Worm (Caenorhabditis elegans) whole organism, L2 larva: ENCODE data around the gene F47C12.7.

Experiments used
- C34F6.9 ChIP-seq: fragments of 150-350 bp; optimal IDR thresholded peaks from 2 replicates; lab custom pipeline; 2014; ENCODE audit warnings: missing biosample characterization, missing genetic modification characterization
- F13H6.1 ChIP-seq: sonication (generic microtip); optimal IDR thresholded peaks from 2 replicates; lab custom pipeline; 2016; ENCODE audit warnings: missing genetic modification characterization, missing compliant biosample characterization
- ZK546.5 ChIP-seq: sonication (generic microtip); optimal IDR thresholded peaks from 2 replicates; lab custom pipeline; 2017; ENCODE audit warnings: missing biosample characterization, missing genetic modification characterization
- alr-1 ChIP-seq: fragments of 150-350 bp; optimal IDR thresholded peaks from 2 replicates; lab custom pipeline; 2014; ENCODE audit warnings: missing biosample characterization, missing genetic modification characterization
- aly-2 ChIP-seq: fragments of 150-350 bp; optimal IDR thresholded peaks from 2 replicates; lab custom pipeline; 2014; ENCODE audit warnings: missing biosample characterization, missing genetic modification characterization
- ama-1 ChIP-seq: fragments of 150-350 bp; optimal IDR thresholded peaks from 2 replicates; lab custom pipeline; 2018; ENCODE audit warnings: inconsistent platforms
- blmp-1 ChIP-seq: sonication (generic microtip); optimal IDR thresholded peaks from 2 replicates; lab custom pipeline; 2017; ENCODE audit warnings: missing genetic modification characterization, mild to moderate bottlenecking, missing compliant biosample characterization, antibody characterized with exemption, moderate library complexity; ENCODE audit not compliant: insufficient read depth
- ceh-16 ChIP-seq: fragments of 150-350 bp; optimal IDR thresholded peaks from 2 replicates; lab custom pipeline; 2014; ENCODE audit warnings: missing biosample characterization, missing genetic modification characterization
- crh-2 ChIP-seq: sonication (generic microtip); optimal IDR thresholded peaks from 2 replicates; lab custom pipeline; 2017; ENCODE audit warnings: missing biosample characterization, missing genetic modification characterization
- egl-27 ChIP-seq: sonication (generic microtip); optimal IDR thresholded peaks from 3 replicates; lab custom pipeline; 2017; ENCODE audit warnings: missing biosample characterization, missing genetic modification reagents, missing genetic modification characterization
- elt-1 ChIP-seq: fragments of 150-350 bp; optimal IDR thresholded peaks from 2 replicates; lab custom pipeline; 2014; ENCODE audit warnings: missing biosample characterization, missing genetic modification characterization
- elt-3 ChIP-seq: sonication (generic microtip); optimal IDR thresholded peaks from 2 replicates; lab custom pipeline; 2017; ENCODE audit warnings: missing biosample characterization, missing genetic modification characterization
- fos-1 ChIP-seq: fragments of 150-350 bp; optimal IDR thresholded peaks from 2 replicates; lab custom pipeline; 2014; ENCODE audit warnings: missing biosample characterization, missing genetic modification characterization
- gmeb-1 ChIP-seq: fragments of 150-350 bp; optimal IDR thresholded peaks from 2 replicates; lab custom pipeline; 2014; ENCODE audit warnings: missing biosample characterization, missing genetic modification characterization
- lin-11 ChIP-seq: fragments of 150-350 bp; sonication (generic microtip); optimal IDR thresholded peaks from 2 replicates; lab custom pipeline; 2014; ENCODE audit warnings: missing biosample characterization, missing genetic modification characterization, inconsistent platforms, mixed read lengths
- lin-13 ChIP-seq: fragments of 150-350 bp; optimal IDR thresholded peaks from 2 replicates; lab custom pipeline; 2014; ENCODE audit warnings: missing biosample characterization, missing genetic modification reagents, missing genetic modification characterization
- lin-39 ChIP-seq: fragments of 150-350 bp; optimal IDR thresholded peaks from 2 replicates; lab custom pipeline; 2014; ENCODE audit warnings: missing biosample characterization, missing genetic modification reagents, missing genetic modification characterization
- lsy-2 ChIP-seq, 2 experiments: fragments of 150-350 bp in 1 of 2; sonication (generic microtip) in 1 of 2; optimal IDR thresholded peaks; 2 replicates each; lab custom pipeline; 2014 to 2017; ENCODE audit warnings: missing biosample characterization in 2 of 2, missing genetic modification characterization in 2 of 2
- mab-5 ChIP-seq: fragments of 150-350 bp; optimal IDR thresholded peaks from 2 replicates; lab custom pipeline; 2014; ENCODE audit warnings: missing biosample characterization, missing genetic modification characterization
- mbf-1 ChIP-seq: sonication (generic microtip); optimal IDR thresholded peaks from 2 replicates; lab custom pipeline; 2017; ENCODE audit warnings: missing biosample characterization, missing genetic modification characterization
- mdl-1 ChIP-seq, 2 experiments: fragments of 150-350 bp in 1 of 2; sonication (generic microtip) in 1 of 2; optimal IDR thresholded peaks; 2 replicates each; lab custom pipeline; 2017; ENCODE audit warnings: missing biosample characterization in 2 of 2, missing genetic modification characterization in 2 of 2
- nhr-10 ChIP-seq: sonication (generic microtip); optimal IDR thresholded peaks from 2 replicates; lab custom pipeline; 2017; ENCODE audit warnings: missing biosample characterization, missing genetic modification characterization
- nhr-11 ChIP-seq: fragments of 150-350 bp; optimal IDR thresholded peaks from 2 replicates; lab custom pipeline; 2014; ENCODE audit warnings: missing biosample characterization, missing genetic modification characterization
- nhr-12 ChIP-seq: fragments of 150-350 bp; optimal IDR thresholded peaks from 2 replicates; lab custom pipeline; 2014; ENCODE audit warnings: missing biosample characterization, missing genetic modification characterization
- nhr-129 ChIP-seq: fragments of 150-350 bp; optimal IDR thresholded peaks from 2 replicates; lab custom pipeline; 2014; ENCODE audit warnings: missing biosample characterization, missing genetic modification characterization
- nhr-23 ChIP-seq: fragments of 150-350 bp; optimal IDR thresholded peaks from 2 replicates; lab custom pipeline; 2014; ENCODE audit warnings: missing biosample characterization, missing genetic modification reagents, missing genetic modification characterization
- nhr-237 ChIP-seq: fragments of 150-350 bp; optimal IDR thresholded peaks from 2 replicates; lab custom pipeline; 2014; ENCODE audit warnings: missing biosample characterization, missing genetic modification characterization
- nhr-25 ChIP-seq: fragments of 150-350 bp; sonication (generic microtip); optimal IDR thresholded peaks from 3 replicates; lab custom pipeline; 2014; ENCODE audit warnings: missing biosample characterization, missing genetic modification characterization
- nhr-6 ChIP-seq: fragments of 150-350 bp; optimal IDR thresholded peaks from 2 replicates; lab custom pipeline; 2014; ENCODE audit warnings: missing biosample characterization, missing genetic modification characterization
- sem-4 ChIP-seq: fragments of 150-350 bp; optimal IDR thresholded peaks from 2 replicates; lab custom pipeline; 2014; ENCODE audit warnings: missing biosample characterization, missing genetic modification reagents, missing genetic modification characterization
- skn-1 ChIP-seq: sonication (generic microtip); optimal IDR thresholded peaks from 2 replicates; lab custom pipeline; 2017; ENCODE audit warnings: missing biosample characterization, missing genetic modification characterization
- sma-3 ChIP-seq: sonication (generic microtip); optimal IDR thresholded peaks from 2 replicates; lab custom pipeline; 2016; ENCODE audit warnings: missing genetic modification reagents, missing genetic modification characterization, missing compliant biosample characterization
- sma-9 ChIP-seq, 2 experiments: fragments of 150-350 bp in 1 of 2; sonication (generic microtip) in 1 of 2; optimal IDR thresholded peaks; 2 replicates each; lab custom pipeline; 2014 to 2016; ENCODE audit warnings: missing genetic modification characterization in 2 of 2, mild to moderate bottlenecking in 1 of 2, missing biosample characterization in 1 of 2, missing compliant biosample characterization in 1 of 2, missing genetic modification reagents in 1 of 2, moderate library complexity in 1 of 2
- snpc-4 ChIP-seq: fragments of 150-350 bp; optimal IDR thresholded peaks from 2 replicates; lab custom pipeline; 2014; ENCODE audit warnings: missing biosample characterization, missing genetic modification characterization
- unc-55 ChIP-seq: fragments of 150-350 bp; sonication (generic microtip); optimal IDR thresholded peaks from 3 replicates; lab custom pipeline; 2014; ENCODE audit warnings: missing biosample characterization, missing genetic modification reagents, missing genetic modification characterization
- unc-62 ChIP-seq: fragments of 150-350 bp; optimal IDR thresholded peaks from 2 replicates; lab custom pipeline; 2014; ENCODE audit warnings: missing biosample characterization, missing genetic modification reagents, missing genetic modification characterization
- zag-1 ChIP-seq: fragments of 150-350 bp; optimal IDR thresholded peaks from 2 replicates; lab custom pipeline; 2014; ENCODE audit warnings: missing biosample characterization, missing genetic modification characterization
- ztf-1 ChIP-seq: fragments of 200-800 bp; sonication (Bioruptor generic); conservative IDR thresholded peaks from 2 replicates; pipeline ENCODE4 v1.3.6; 2022; ENCODE audit warnings: missing genetic modification characterization, missing compliant biosample characterization
- ztf-11 ChIP-seq: sonication (generic microtip); optimal IDR thresholded peaks from 2 replicates; lab custom pipeline; 2017; ENCODE audit warnings: missing biosample characterization, missing genetic modification characterization
- ztf-4 ChIP-seq: fragments of 150-350 bp; optimal IDR thresholded peaks from 2 replicates; lab custom pipeline; 2014; ENCODE audit warnings: missing biosample characterization, missing genetic modification characterization

F47C12.7 gene

ce11 chrIV:4009923-4010322 lies 14.6 kb upstream of the F47C12.7 start:
- TF ChIP-seq nhr-12 = no peak
- TF ChIP-seq sma-9 (GFP tag; optimal IDR thresholded peaks at IDR 0.05; lab: Kevin White, UChicago) = no peak
- no peak for TF ChIP-seq sma-9 (tag; optimal IDR thresholded peaks at IDR 0.05; lab: Kevin White, UChicago)
- TF ChIP-seq zag-1 (tag; lab: Kevin White, UChicago) = no peak
- TF ChIP-seq fos-1 (tag; lab: Kevin White, UChicago) = no peak
- no peak for TF ChIP-seq F13H6.1
- TF ChIP-seq lin-13 (GFP tag; lab: Kevin White, UChicago) = no peak
- no peak for TF ChIP-seq ZK546.5
- no peak for TF ChIP-seq snpc-4

- TF ChIP-seq alr-1 (tag; lab: Kevin White, UChicago) (no peak), blmp-1 (peak; percentile 65)
These were observed 13.2 kb upstream of the F47C12.7 start for ce11 chrIV:4008440-4008839.

DNA sequence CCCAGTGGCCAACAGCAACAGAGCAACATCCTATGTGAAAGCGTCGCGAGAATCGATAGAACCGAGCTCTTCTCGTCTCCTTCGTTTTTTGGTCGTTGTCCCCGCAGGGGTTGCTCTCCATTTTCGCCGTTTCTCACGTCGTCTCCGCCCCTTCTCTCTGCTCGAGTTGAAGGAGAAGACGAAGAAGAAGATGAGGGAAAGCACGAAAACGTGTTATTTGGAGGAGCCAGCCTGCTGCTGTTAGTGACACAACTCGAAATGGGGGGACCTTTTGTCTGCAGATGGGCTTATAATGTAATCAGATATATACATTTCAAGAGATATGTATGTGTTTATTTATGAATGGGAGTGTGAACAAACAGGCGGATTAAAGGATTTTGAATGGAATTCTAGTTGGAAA lies 12.4 kb upstream of the F47C12.7 start, which contains the start of gene W02C12.2:
Gene W02C12.2, minus strand, starts transcription at position 277 of the 400 bp plus-strand sequence.
- TF ChIP-seq elt-3 (tag; lab: Kevin White, UChicago) (no peak), ztf-11 (tag; lab: Kevin White, UChicago) (no peak), crh-2 (no peak), lin-13 (GFP tag; lab: Kevin White, UChicago) (no peak), nhr-129 (tag; lab: Kevin White, UChicago) (no peak), C34F6.9 (tag; lab: Kevin White, UChicago) (peak; percentile 38)

- TF ChIP-seq nhr-25 (tag; lab: Kevin White, UChicago) (no peak), zag-1 (tag; lab: Kevin White, UChicago) (peak; percentile 49), ama-1 (no peak), ztf-1 (GFP tag; lab: Robert Waterston, UW) (no peak), lin-39 (tag; lab: Kevin White, UChicago) (no peak), mdl-1 (tag; optimal IDR thresholded peaks at IDR 0.05; lab: Kevin White, UChicago) (no peak), skn-1 (tag; lab: Kevin White, UChicago) (no peak)
These were observed 9.9 kb upstream of the F47C12.7 start for ce11 chrIV:4005166-4005565.

DNA sequence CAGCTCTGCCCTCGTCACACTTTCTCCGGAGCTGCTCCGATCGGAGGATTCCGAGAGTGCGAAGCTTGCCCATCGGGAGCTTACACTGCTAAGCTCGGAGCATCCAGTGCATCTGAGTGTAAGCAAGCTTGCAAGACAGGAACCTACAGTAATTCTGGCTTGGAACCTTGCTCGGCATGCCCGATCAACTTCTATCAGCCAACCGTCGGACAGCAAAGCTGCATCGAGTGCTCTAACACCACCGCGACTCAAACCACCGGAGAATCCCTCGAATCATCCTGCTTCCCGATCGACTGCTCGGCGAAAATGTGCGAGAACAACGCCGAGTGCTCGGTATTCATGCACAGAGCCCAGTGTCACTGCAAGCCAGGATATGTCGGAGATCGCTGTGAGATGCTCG lies 8.9 kb upstream of the F47C12.7 start:
- no peak for TF ChIP-seq lsy-2 (tag; optimal IDR thresholded peaks at IDR 0.05; lab: Kevin White, UChicago)
- TF ChIP-seq mdl-1 (tag; optimal IDR thresholded peaks at IDR 0.05; lab: Kevin White, UChicago) = no peak
- TF ChIP-seq unc-62 (GFP tag; lab: Kevin White, UChicago) = no peak
- TF ChIP-seq skn-1 (tag; lab: Kevin White, UChicago) = no peak
- no peak for TF ChIP-seq nhr-23
- TF ChIP-seq F13H6.1 = no peak
- no peak for TF ChIP-seq ztf-4 (tag; lab: Kevin White, UChicago)
- TF ChIP-seq mab-5 (tag; lab: Kevin White, UChicago) = no peak
- TF ChIP-seq lin-11 (tag; lab: Kevin White, UChicago) = no peak
- TF ChIP-seq mbf-1 (tag; lab: Kevin White, UChicago) = no peak
- TF ChIP-seq sma-3 (GFP tag; lab: Kevin White, UChicago) = no peak
- no peak for TF ChIP-seq lin-39 (tag; lab: Kevin White, UChicago)
- TF ChIP-seq aly-2 = no peak

DNA sequence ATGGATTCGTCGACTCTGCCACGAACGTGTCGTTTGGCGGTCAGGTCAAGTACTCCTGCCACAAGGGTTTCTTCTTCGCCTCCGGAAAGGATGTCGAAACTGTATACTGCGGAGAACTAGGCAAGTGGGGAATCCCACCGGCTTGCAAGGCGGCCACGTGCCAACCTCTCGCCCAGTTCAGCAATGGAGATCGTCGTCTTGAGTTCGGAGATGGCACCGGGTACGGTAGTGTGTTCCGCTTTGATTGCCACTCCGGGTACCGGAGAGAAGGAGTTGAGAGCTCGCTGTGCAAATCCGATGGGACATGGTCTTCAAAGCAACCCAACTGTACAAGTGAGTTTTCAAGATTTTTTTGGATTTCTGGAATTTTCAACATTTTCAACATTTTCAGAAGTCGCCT lies 4.4 kb upstream of the F47C12.7 start:
- TF ChIP-seq ZK546.5 = no peak
- no peak for TF ChIP-seq alr-1 (tag; lab: Kevin White, UChicago)
- TF ChIP-seq nhr-12 = no peak
- no peak for TF ChIP-seq sem-4

- TF ChIP-seq ama-1 (no peak), blmp-1 (no peak), mbf-1 (tag; lab: Kevin White, UChicago) (no peak), ceh-16 (tag; lab: Kevin White, UChicago) (no peak), nhr-237 (no peak), nhr-6 (tag; lab: Kevin White, UChicago) (no peak), nhr-11 (tag; lab: Kevin White, UChicago) (no peak), ztf-1 (GFP tag; lab: Robert Waterston, UW) (no peak), F13H6.1 (no peak), nhr-10 (no peak), egl-27 (tag; lab: Kevin White, UChicago) (no peak), sma-9 (GFP tag; optimal IDR thresholded peaks at IDR 0.05; lab: Kevin White, UChicago) (no peak), sma-9 (tag; optimal IDR thresholded peaks at IDR 0.05; lab: Kevin White, UChicago) (no peak), elt-1 (tag; lab: Kevin White, UChicago) (no peak), unc-62 (GFP tag; lab: Kevin White, UChicago) (no peak), gmeb-1 (no peak), fos-1 (tag; lab: Kevin White, UChicago) (no peak), unc-55 (GFP tag; lab: Kevin White, UChicago) (no peak)
These were observed 3.2 kb upstream of the F47C12.7 start, which contains the start of gene F47C12.8 for ce11 chrIV:3998517-3998916. F47C12.8 (minus strand) TSS chrIV:3998617.
